Worm (Caenorhabditis elegans): ENCODE measurements around the gene Y45F10D.7.

Y45F10D.7 gene

DNA sequence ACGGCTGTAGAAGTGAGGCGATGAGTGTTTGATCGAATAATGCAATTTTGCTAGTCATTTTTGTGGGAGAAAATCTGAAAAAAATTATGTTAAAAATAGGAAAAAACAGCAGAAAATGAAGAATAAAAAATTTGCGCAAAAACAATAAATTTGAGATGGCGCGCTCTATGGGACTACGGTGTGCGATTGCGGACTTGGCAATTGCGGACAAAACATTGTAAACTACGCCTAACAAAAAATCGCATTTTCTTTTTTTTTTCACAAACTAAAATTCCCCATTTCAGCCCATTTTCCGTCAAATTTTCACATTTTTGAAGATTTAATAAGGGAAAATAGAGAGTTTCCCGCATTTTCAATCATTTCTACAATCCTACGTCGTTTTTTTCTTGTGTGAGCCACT is at the start of gene Y45F10D.7, which contains the start of gene sas-6:
Gene Y45F10D.7, plus strand, starts transcription at position 256 of the 400 bp plus-strand sequence.
Gene sas-6, minus strand, starts transcription at position 80 of the 400 bp plus-strand sequence.
- TF ChIP-seq skn-1 (tag; optimal IDR thresholded peaks at IDR 0.05), result no peak
- TF ChIP-seq lin-13 (GFP tag; optimal IDR thresholded peaks at IDR 0.05), result peak; percentile 61
- no peak for TF ChIP-seq snpc-4 (tag; optimal IDR thresholded peaks at IDR 0.05)
- no peak for TF ChIP-seq mbf-1 (tag; optimal IDR thresholded peaks at IDR 0.05)
- no peak for TF ChIP-seq alr-1 (tag; optimal IDR thresholded peaks at IDR 0.05)
- no peak for TF ChIP-seq nhr-23 (tag; optimal IDR thresholded peaks at IDR 0.05)
- TF ChIP-seq fos-1 (tag; optimal IDR thresholded peaks at IDR 0.05), result peak; percentile 17
- no peak for TF ChIP-seq lin-39 (tag; optimal IDR thresholded peaks at IDR 0.05)
- no peak for TF ChIP-seq mdl-1 (tag; optimal IDR thresholded peaks at IDR 0.05)
- TF ChIP-seq sma-3 (GFP tag; optimal IDR thresholded peaks at IDR 0.05), result peak; percentile 11
- no peak for TF ChIP-seq R02D3.7 (tag; optimal IDR thresholded peaks at IDR 0.05)
- no peak for TF ChIP-seq unc-39 (tag; optimal IDR thresholded peaks at IDR 0.05)
- no peak for TF ChIP-seq ztf-1 (GFP tag; conservative IDR thresholded peaks at IDR 0.05)
- no peak for TF ChIP-seq blmp-1 (tag; optimal IDR thresholded peaks at IDR 0.05; ENCODE audit: insufficient read depth)
- no peak for TF ChIP-seq ceh-16 (tag; optimal IDR thresholded peaks at IDR 0.05)
- TF ChIP-seq ceh-82 (tag; optimal IDR thresholded peaks at IDR 0.05), result no peak
- no peak for TF ChIP-seq ama-1 (optimal IDR thresholded peaks at IDR 0.05)
- no peak for TF ChIP-seq zag-1 (tag; optimal IDR thresholded peaks at IDR 0.05)
- TF ChIP-seq C34F6.9 (tag; optimal IDR thresholded peaks at IDR 0.05), result peak; percentile 77
- no peak for TF ChIP-seq lin-11 (tag; optimal IDR thresholded peaks at IDR 0.05)
- TF ChIP-seq gmeb-1 (tag; optimal IDR thresholded peaks at IDR 0.05), result peak; percentile 86
- peak; percentile 95 to 99 for TF ChIP-seq lsy-2 (tag; optimal IDR thresholded peaks at IDR 0.05)
- TF ChIP-seq aly-2 (tag; optimal IDR thresholded peaks at IDR 0.05), result no peak
- TF ChIP-seq sem-4 (tag; optimal IDR thresholded peaks at IDR 0.05), result no peak
- no peak for TF ChIP-seq nhr-6 (tag; optimal IDR thresholded peaks at IDR 0.05)
- TF ChIP-seq ztf-11 (tag; optimal IDR thresholded peaks at IDR 0.05), result no peak
- peak; percentile 88 for TF ChIP-seq unc-55 (GFP tag; optimal IDR thresholded peaks at IDR 0.05)
- TF ChIP-seq elt-1 (tag; optimal IDR thresholded peaks at IDR 0.05), result no peak
- TF ChIP-seq nhr-25 (tag; optimal IDR thresholded peaks at IDR 0.05), result peak; percentile 33
- TF ChIP-seq ZK546.5 (tag; optimal IDR thresholded peaks at IDR 0.05), result no peak
- TF ChIP-seq crh-2 (tag; optimal IDR thresholded peaks at IDR 0.05), result peak; percentile 73
- no peak for TF ChIP-seq egl-27 (tag; optimal IDR thresholded peaks at IDR 0.05)
- TF ChIP-seq Y55F3AM.14 (GFP tag; optimal IDR thresholded peaks at IDR 0.05), result no peak
- TF ChIP-seq peb-1 (tag; optimal IDR thresholded peaks at IDR 0.05), result no peak
- no peak for TF ChIP-seq dmd-4 (tag; optimal IDR thresholded peaks at IDR 0.05)
- TF ChIP-seq nhr-77 (tag; optimal IDR thresholded peaks at IDR 0.05), result no peak
- no peak for TF ChIP-seq ztf-4 (tag; optimal IDR thresholded peaks at IDR 0.05)
- no peak for TF ChIP-seq nhr-11 (tag; optimal IDR thresholded peaks at IDR 0.05)
- TF ChIP-seq nhr-10 (tag; optimal IDR thresholded peaks at IDR 0.05), result no peak
- TF ChIP-seq mab-5 (tag; optimal IDR thresholded peaks at IDR 0.05), result peak; percentile 45
- no peak for TF ChIP-seq nhr-237 (tag; optimal IDR thresholded peaks at IDR 0.05)
- no peak for TF ChIP-seq unc-62 (GFP tag; optimal IDR thresholded peaks at IDR 0.05)
- no peak for TF ChIP-seq nhr-12 (tag; optimal IDR thresholded peaks at IDR 0.05)
- no peak for TF ChIP-seq nhr-21 (tag; optimal IDR thresholded peaks at IDR 0.05)
- peak; percentile 86 for TF ChIP-seq nhr-129 (tag; optimal IDR thresholded peaks at IDR 0.05)
- no peak for TF ChIP-seq F13H6.1 (tag; optimal IDR thresholded peaks at IDR 0.05)

DNA sequence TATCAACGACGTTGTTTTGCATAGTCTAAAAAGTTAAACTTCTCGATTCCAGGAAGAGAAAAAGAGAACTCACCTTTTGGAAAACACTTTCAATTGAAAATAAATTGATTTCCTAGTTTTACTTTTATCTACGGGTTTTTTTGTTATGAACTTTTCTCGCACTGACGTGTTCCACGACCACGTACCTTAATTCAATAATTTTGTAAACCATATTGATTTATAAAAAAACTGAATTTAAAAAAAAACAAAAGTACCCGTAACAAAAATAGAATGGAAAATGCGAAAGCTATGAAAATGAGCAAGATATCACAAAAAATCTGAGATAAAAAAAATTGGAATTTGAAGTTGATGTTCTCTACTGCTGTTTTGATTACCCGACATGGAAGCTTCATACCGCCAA is 46.5 kb upstream of the Y45F10D.7 start, which contains the start of gene C47A4.3:
Gene C47A4.3, minus strand, starts transcription at position 101 of the 400 bp plus-strand sequence.
- TF ChIP-seq peb-1 (tag; optimal IDR thresholded peaks at IDR 0.05) (no peak), sma-3 (GFP tag; optimal IDR thresholded peaks at IDR 0.05) (no peak), zag-1 (tag; optimal IDR thresholded peaks at IDR 0.05) (no peak), lin-13 (GFP tag; optimal IDR thresholded peaks at IDR 0.05) (no peak), mdl-1 (tag; optimal IDR thresholded peaks at IDR 0.05) (no peak), ceh-82 (tag; optimal IDR thresholded peaks at IDR 0.05) (no peak), sma-9 (GFP tag; optimal IDR thresholded peaks at IDR 0.05) (no peak), sma-9 (tag; optimal IDR thresholded peaks at IDR 0.05) (no peak), gmeb-1 (tag; optimal IDR thresholded peaks at IDR 0.05) (no peak), Y55F3AM.14 (GFP tag; optimal IDR thresholded peaks at IDR 0.05) (no peak), ZK546.5 (tag; optimal IDR thresholded peaks at IDR 0.05) (no peak)
